Worm (Caenorhabditis elegans): ENCODE results near the gene txdc-9.
A peak's percentile ranks its signal among the peaks of the same experiment; 100 is the strongest.

DNA sequence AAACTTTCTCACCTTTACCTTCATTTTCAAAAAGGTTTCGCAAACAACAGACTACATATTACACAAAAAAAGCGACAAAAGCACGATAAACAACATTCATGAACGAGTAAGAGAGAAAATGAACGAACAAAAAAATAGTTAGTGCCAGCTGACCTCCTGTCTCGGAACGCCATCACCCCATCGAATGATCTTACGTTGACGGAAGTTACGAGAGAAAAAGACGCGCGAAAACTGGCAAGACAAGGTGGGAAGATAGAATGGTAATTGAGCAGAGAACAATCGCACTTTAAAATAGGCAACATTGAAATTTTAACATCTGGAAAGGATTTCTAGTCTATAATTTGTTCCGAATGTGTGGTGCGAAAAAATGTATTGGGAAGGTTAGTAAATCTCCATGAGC is 11.8 kb upstream of the txdc-9 start:
- TF ChIP-seq aly-2 (tag; optimal IDR thresholded peaks at IDR 0.05) (no peak), mdl-1 (tag; optimal IDR thresholded peaks at IDR 0.05) (no peak), efl-1 (optimal IDR thresholded peaks at IDR 0.05) (no peak), efl-1 (GFP tag; optimal IDR thresholded peaks at IDR 0.05 in 1 of 2) (no peak), zag-1 (tag; optimal IDR thresholded peaks at IDR 0.05) (no peak), egl-27 (tag; optimal IDR thresholded peaks at IDR 0.05) (no peak), snpc-4 (tag; optimal IDR thresholded peaks at IDR 0.05) (no peak), elt-2 (tag; optimal IDR thresholded peaks at IDR 0.05) (no peak), lin-35 (GFP tag; optimal IDR thresholded peaks at IDR 0.05) (peak in 1 of 2 experiments; percentile 45), sup-37 (GFP tag; optimal IDR thresholded peaks at IDR 0.05) (no peak), ceh-82 (tag; optimal IDR thresholded peaks at IDR 0.05) (no peak), sox-4 (tag; optimal IDR thresholded peaks at IDR 0.05) (no peak)
